Worm (Caenorhabditis elegans) whole organism, young adult: Measurements from ENCODE around the gene T13H5.1.
A peak's percentile ranks its signal among the peaks of the same experiment; 100 is the strongest.

ENCODE experiments used
- B0019.2 ChIP-seq: fragments of 200-800 bp; sonication (Bioruptor generic); conservative IDR thresholded peaks from 2 replicates; pipeline ENCODE4 v1.3.6; 2022; ENCODE audit warnings: missing genetic modification reagents, missing genetic modification characterization, missing compliant biosample characterization
- B0336.3 ChIP-seq: fragments of 200-800 bp; sonication (Bioruptor generic); IDR thresholded peaks from 2 replicates; pipeline ENCODE4 v1.3.6; 2022; ENCODE audit warnings: missing genetic modification characterization, missing compliant biosample characterization
- C17E4.6 ChIP-seq: fragments of 200-800 bp; sonication (Bioruptor generic); IDR thresholded peaks from 2 replicates; pipeline ENCODE4 v1.3.6; 2022; ENCODE audit warnings: missing genetic modification reagents, missing genetic modification characterization, missing compliant biosample characterization
- D2030.7 ChIP-seq: fragments of 200-800 bp; sonication (Bioruptor generic); IDR thresholded peaks from 2 replicates; pipeline ENCODE4 v1.3.6; 2022; ENCODE audit warnings: missing genetic modification reagents, missing genetic modification characterization, missing compliant biosample characterization
- F39B2.1 ChIP-seq: fragments of 200-800 bp; sonication (Bioruptor generic); IDR thresholded peaks from 2 replicates; pipeline ENCODE4 v1.3.6; 2022; ENCODE audit warnings: missing genetic modification reagents, missing genetic modification characterization, missing compliant biosample characterization
- F49E8.2 ChIP-seq: sonication (generic microtip); optimal IDR thresholded peaks from 3 replicates; lab custom pipeline; 2017; ENCODE audit warnings: missing genetic modification characterization, mild to moderate bottlenecking, missing compliant biosample characterization, antibody characterized with exemption, moderate library complexity; ENCODE audit not compliant: insufficient read depth
- F55B11.4 ChIP-seq: sonication (generic microtip); optimal IDR thresholded peaks from 2 replicates; lab custom pipeline; 2016; ENCODE audit warnings: missing compliant biosample characterization, missing genetic modification characterization, borderline replicate concordance; ENCODE audit not compliant: insufficient read depth
- K11D2.4 ChIP-seq: fragments of 200-800 bp; sonication (Bioruptor generic); IDR thresholded peaks from 2 replicates; pipeline ENCODE4 v1.3.6; 2022; ENCODE audit warnings: missing genetic modification reagents, missing genetic modification characterization, missing compliant biosample characterization
- K12H6.12 ChIP-seq: fragments of 200-800 bp; sonication (Bioruptor generic); optimal IDR thresholded peaks from 2 replicates; lab custom pipeline; 2018; ENCODE audit warnings: mild to moderate bottlenecking, missing genetic modification characterization, missing compliant biosample characterization
- Y56A3A.18 ChIP-seq: fragments of 200-800 bp; sonication (Bioruptor generic); IDR thresholded peaks from 2 replicates; pipeline ENCODE4 v1.3.6; 2022; ENCODE audit warnings: missing genetic modification reagents, missing genetic modification characterization, missing compliant biosample characterization
- Y95B8A.8 ChIP-seq: fragments of 200-800 bp; sonication (Bioruptor generic); IDR thresholded peaks from 2 replicates; pipeline ENCODE4 v1.3.6; 2022; ENCODE audit warnings: missing genetic modification reagents, missing genetic modification characterization, missing compliant biosample characterization
- ZK185.1 ChIP-seq: sonication (generic microtip); optimal IDR thresholded peaks from 2 replicates; lab custom pipeline; 2016; ENCODE audit warnings: mild to moderate bottlenecking, missing genetic modification characterization, missing compliant biosample characterization; ENCODE audit not compliant: poor library complexity, severe bottlenecking
- akir-1 ChIP-seq: fragments of 200-800 bp; sonication (Bioruptor generic); optimal IDR thresholded peaks from 2 replicates; lab custom pipeline; 2018; ENCODE audit warnings: mild to moderate bottlenecking, missing genetic modification characterization, moderate library complexity, missing compliant biosample characterization
- aptf-2 ChIP-seq: fragments of 200-800 bp; sonication (Bioruptor generic); conservative IDR thresholded peaks from 2 replicates; pipeline ENCODE4 v1.3.6; 2022; ENCODE audit warnings: missing genetic modification reagents, missing genetic modification characterization, missing compliant biosample characterization
- atf-7 ChIP-seq: sonication (generic microtip); optimal IDR thresholded peaks from 2 replicates; lab custom pipeline; 2017; ENCODE audit warnings: mild to moderate bottlenecking, missing genetic modification characterization, missing compliant biosample characterization
- athp-1 ChIP-seq: sonication (generic microtip); optimal IDR thresholded peaks from 2 replicates; lab custom pipeline; 2017; ENCODE audit warnings: mild to moderate bottlenecking, missing genetic modification characterization, missing compliant biosample characterization
- attf-6 ChIP-seq: fragments of 200-800 bp; sonication (Bioruptor generic); IDR thresholded peaks from 2 replicates; pipeline ENCODE4 v1.3.6; 2022; ENCODE audit warnings: missing genetic modification reagents, missing genetic modification characterization, missing compliant biosample characterization
- bed-1 ChIP-seq: fragments of 200-800 bp; sonication (Bioruptor generic); IDR thresholded peaks from 2 replicates; pipeline ENCODE4 v1.3.6; 2022; ENCODE audit warnings: missing genetic modification reagents, missing genetic modification characterization, missing compliant biosample characterization
- ccch-3 ChIP-seq: fragments of 200-800 bp; sonication (Bioruptor generic); optimal IDR thresholded peaks from 2 replicates; lab custom pipeline; 2018; ENCODE audit warnings: mild to moderate bottlenecking, missing genetic modification characterization, missing compliant biosample characterization
- cebp-1 ChIP-seq, 2 experiments: fragments of 200-800 bp in 1 of 2; sonication (Bioruptor generic) in 1 of 2; sonication (generic microtip) in 1 of 2; IDR thresholded peaks in 1 of 2; optimal IDR thresholded peaks in 1 of 2; 2 replicates each; pipeline versions ENCODE4 v1.3.6 to Lab custom; 2017 to 2022; ENCODE audit warnings: missing compliant biosample characterization in 2 of 2, missing genetic modification characterization in 2 of 2, mild to moderate bottlenecking in 1 of 2, missing genetic modification reagents in 1 of 2, moderate library complexity in 1 of 2
- cebp-2 ChIP-seq: fragments of 200-800 bp; sonication (Bioruptor generic); IDR thresholded peaks from 2 replicates; pipeline ENCODE4 v1.3.6; 2022; ENCODE audit warnings: missing genetic modification characterization, missing compliant biosample characterization
- ceh-58 ChIP-seq: fragments of 200-800 bp; sonication (Bioruptor generic); IDR thresholded peaks from 2 replicates; pipeline ENCODE4 v1.3.6; 2022; ENCODE audit warnings: missing genetic modification characterization, missing compliant biosample characterization
- chd-7 ChIP-seq: sonication (generic microtip); optimal IDR thresholded peaks from 2 replicates; lab custom pipeline; 2016; ENCODE audit warnings: mild to moderate bottlenecking, missing genetic modification characterization, moderate library complexity, missing compliant biosample characterization
- die-1 ChIP-seq: sonication (generic microtip); optimal IDR thresholded peaks from 2 replicates; lab custom pipeline; 2016; ENCODE audit warnings: missing genotype, mild to moderate bottlenecking, missing genetic modification characterization, missing compliant biosample characterization
- egl-44 ChIP-seq: fragments of 200-800 bp; sonication (Bioruptor generic); IDR thresholded peaks from 2 replicates; pipeline ENCODE4 v1.3.6; 2022; ENCODE audit warnings: missing genetic modification reagents, missing genetic modification characterization, missing compliant biosample characterization
- egrh-3 ChIP-seq: fragments of 200-800 bp; sonication (Bioruptor generic); IDR thresholded peaks from 2 replicates; pipeline ENCODE4 v1.3.6; 2022; ENCODE audit warnings: missing genetic modification reagents, missing genetic modification characterization, missing compliant biosample characterization
- ekl-4 ChIP-seq: fragments of 200-800 bp; sonication (Bioruptor generic); IDR thresholded peaks from 2 replicates; pipeline ENCODE4 v1.3.6; 2022; ENCODE audit warnings: missing genetic modification reagents, missing genetic modification characterization, missing compliant biosample characterization
- ets-4 ChIP-seq: fragments of 200-800 bp; sonication (Bioruptor generic); optimal IDR thresholded peaks from 2 replicates; lab custom pipeline; 2018; ENCODE audit warnings: mild to moderate bottlenecking, missing genetic modification characterization, missing compliant biosample characterization
- fkh-3 ChIP-seq: sonication (generic microtip); optimal IDR thresholded peaks from 2 replicates; lab custom pipeline; 2016; ENCODE audit warnings: mild to moderate bottlenecking, missing genetic modification characterization, missing compliant biosample characterization
- hsf-1 ChIP-seq: fragments of 200-800 bp; sonication (Bioruptor generic); IDR thresholded peaks from 2 replicates; pipeline ENCODE4 v1.3.6; 2022; ENCODE audit warnings: missing genetic modification reagents, missing genetic modification characterization, missing compliant biosample characterization
- lag-1 ChIP-seq: fragments of 200-800 bp; sonication (Bioruptor generic); IDR thresholded peaks from 2 replicates; pipeline ENCODE4 v1.3.6; 2022; ENCODE audit warnings: missing genetic modification reagents, missing genetic modification characterization, missing compliant biosample characterization
- let-526 ChIP-seq: fragments of 200-800 bp; sonication (Bioruptor generic); IDR thresholded peaks from 2 replicates; pipeline ENCODE4 v1.3.6; 2022; ENCODE audit warnings: missing genetic modification reagents, missing genetic modification characterization, missing compliant biosample characterization
- lin-40 ChIP-seq: sonication (generic microtip); optimal IDR thresholded peaks from 2 replicates; lab custom pipeline; 2016; ENCODE audit warnings: missing genetic modification characterization, mild to moderate bottlenecking, missing compliant biosample characterization, missing genotype, missing genetic modification reagents
- madf-10 ChIP-seq: sonication (generic microtip); optimal IDR thresholded peaks from 2 replicates; lab custom pipeline; 2016; ENCODE audit warnings: mild to moderate bottlenecking, missing genetic modification characterization, missing compliant biosample characterization
- mcd-1 ChIP-seq: fragments of 200-800 bp; sonication (Bioruptor generic); IDR thresholded peaks from 2 replicates; pipeline ENCODE4 v1.3.6; 2022; ENCODE audit warnings: missing genetic modification reagents, missing genetic modification characterization, missing compliant biosample characterization
- mxl-1 ChIP-seq: sonication (generic microtip); optimal IDR thresholded peaks from 2 replicates; lab custom pipeline; 2016; ENCODE audit warnings: missing genetic modification characterization, missing compliant biosample characterization
- nhr-179 ChIP-seq: sonication (generic microtip); optimal IDR thresholded peaks from 2 replicates; lab custom pipeline; 2016; ENCODE audit warnings: mild to moderate bottlenecking, missing genetic modification characterization, missing compliant biosample characterization
- pbrm-1 ChIP-seq: fragments of 200-800 bp; sonication (Bioruptor generic); IDR thresholded peaks from 2 replicates; pipeline ENCODE4 v1.3.6; 2022; ENCODE audit warnings: missing genetic modification reagents, missing genetic modification characterization, missing compliant biosample characterization
- pha-4 ChIP-seq: fragments of 150-350 bp; sonication (generic microtip); optimal IDR thresholded peaks from 2 replicates; lab custom pipeline; 2014; ENCODE audit warnings: missing biosample characterization, missing genetic modification reagents, missing genetic modification characterization
- rcor-1 ChIP-seq: fragments of 200-800 bp; sonication (Bioruptor generic); IDR thresholded peaks from 2 replicates; pipeline ENCODE4 v1.3.6; 2022; ENCODE audit warnings: missing genetic modification reagents, missing genetic modification characterization, missing compliant biosample characterization
- rpc-1 ChIP-seq, 2 experiments: fragments of 150-350 bp in 1 of 2; sonication (generic microtip) in 1 of 2; optimal IDR thresholded peaks; 2 replicates each; lab custom pipeline; 2014 to 2018; ENCODE audit warnings: missing biosample characterization in 1 of 2, missing genetic modification characterization in 1 of 2, missing genetic modification reagents in 1 of 2, missing genotype in 1 of 2
- sptf-2 ChIP-seq: fragments of 200-800 bp; sonication (Bioruptor generic); optimal IDR thresholded peaks from 2 replicates; lab custom pipeline; 2018; ENCODE audit warnings: mild to moderate bottlenecking, missing genetic modification characterization, missing compliant biosample characterization
- tbx-9 ChIP-seq: sonication (generic microtip); optimal IDR thresholded peaks from 2 replicates; lab custom pipeline; 2016; ENCODE audit warnings: borderline replicate concordance, missing genetic modification characterization, inconsistent platforms, missing compliant biosample characterization
- unc-130 ChIP-seq: sonication (generic microtip); optimal IDR thresholded peaks from 2 replicates; lab custom pipeline; 2016; ENCODE audit warnings: missing genetic modification reagents, missing genetic modification characterization, missing compliant biosample characterization
- unc-62 ChIP-seq: fragments of 150-350 bp; optimal IDR thresholded peaks from 2 replicates; lab custom pipeline; 2014; ENCODE audit warnings: missing biosample characterization, missing genetic modification reagents, missing genetic modification characterization
- zfh-2 ChIP-seq: fragments of 200-800 bp; sonication (Bioruptor generic); conservative IDR thresholded peaks from 2 replicates; pipeline ENCODE4 v1.3.6; 2022; ENCODE audit warnings: missing genetic modification reagents, missing genetic modification characterization, missing compliant biosample characterization
- ztf-18 ChIP-seq: sonication (generic microtip); optimal IDR thresholded peaks from 2 replicates; lab custom pipeline; 2016; ENCODE audit warnings: missing genotype, mild to moderate bottlenecking, missing genetic modification characterization, missing compliant biosample characterization
- ztf-28 ChIP-seq: fragments of 200-800 bp; sonication (Bioruptor generic); IDR thresholded peaks from 2 replicates; pipeline ENCODE4 v1.3.6; 2022; ENCODE audit warnings: missing genetic modification reagents, missing genetic modification characterization, missing compliant biosample characterization

The T13H5.1 gene

ce11 chrII:8546975-8547374 is 38.1 kb upstream of the T13H5.1 start (continued):
- TF ChIP-seq cebp-1 (GFP tag; IDR thresholded peaks at IDR 0.05; lab: Robert Waterston, UW) (peak; percentile 58; the same call in 1 of the 2 replicates), cebp-1 (tag; optimal IDR thresholded peaks at IDR 0.05; lab: Kevin White, UChicago) (no peak), egrh-3 (GFP tag; lab: Robert Waterston, UW) (peak; percentile 55; the same call in 1 of the 2 replicates), bed-1 (GFP tag; lab: Robert Waterston, UW) (no peak), mxl-1 (peak; percentile 97), tbx-9 (peak; percentile 21), unc-130 (no peak), rpc-1 (optimal IDR thresholded peaks at IDR 0.05; lab: Kevin White, UChicago) (peak; percentile 87), rpc-1 (tag; optimal IDR thresholded peaks at IDR 0.05; lab: Kevin White, UChicago) (peak; percentile 91), K11D2.4 (GFP tag; lab: Robert Waterston, UW) (no peak; the same call in 1 of the 2 replicates), ZK185.1 (peak; percentile 88), ets-4 (peak; percentile 93), lag-1 (GFP tag; lab: Robert Waterston, UW) (peak; percentile 85; the same call in 1 of the 2 replicates), chd-7 (tag; lab: Kevin White, UChicago) (no peak), Y56A3A.18 (GFP tag; lab: Robert Waterston, UW) (peak; percentile 91), ceh-58 (peak; percentile 94; the same call in 1 of the 2 replicates), rcor-1 (GFP tag; lab: Robert Waterston, UW) (0 out of 2 replicates have a peak, but pooled peaks have one; percentile 41), F39B2.1 (GFP tag; lab: Robert Waterston, UW) (no peak), F55B11.4 (tag; lab: Kevin White, UChicago) (no peak), pbrm-1 (GFP tag; lab: Robert Waterston, UW) (no peak; the same call in 1 of the 2 replicates), ztf-18 (peak; percentile 80), C17E4.6 (GFP tag; lab: Robert Waterston, UW) (no peak), madf-10 (tag; lab: Kevin White, UChicago) (peak; percentile 60), Y95B8A.8 (GFP tag; lab: Robert Waterston, UW) (no peak), B0336.3 (GFP tag; lab: Robert Waterston, UW) (no peak), die-1 (tag; lab: Kevin White, UChicago) (peak; percentile 96), B0019.2 (GFP tag; lab: Robert Waterston, UW) (no peak), cebp-2 (GFP tag; lab: Robert Waterston, UW) (peak; percentile 98), let-526 (no peak), attf-6 (GFP tag; lab: Robert Waterston, UW) (no peak), athp-1 (tag; lab: Kevin White, UChicago) (no peak), ccch-3 (GFP tag; lab: Kevin White, UChicago) (no peak), mcd-1 (peak; percentile 72; the same call in 1 of the 2 replicates), ztf-28 (GFP tag; lab: Robert Waterston, UW) (no peak), lin-40 (tag; lab: Kevin White, UChicago) (no peak), hsf-1 (GFP tag; lab: Robert Waterston, UW) (peak; percentile 67; the same call in 1 of the 2 replicates), D2030.7 (GFP tag; lab: Robert Waterston, UW) (peak; percentile 42; the same call in 1 of the 2 replicates), nhr-179 (tag; lab: Kevin White, UChicago) (peak; percentile 77), ekl-4 (peak; percentile 83), unc-62 (GFP tag; lab: Kevin White, UChicago) (no peak), zfh-2 (GFP tag; lab: Robert Waterston, UW) (no peak), sptf-2 (GFP tag; lab: Kevin White, UChicago) (peak; percentile 97), aptf-2 (no peak), akir-1 (no peak), pha-4 (no peak), atf-7 (tag; lab: Kevin White, UChicago) (peak; percentile 84), K12H6.12 (tag; lab: Kevin White, UChicago) (peak; percentile 6), egl-44 (GFP tag; lab: Robert Waterston, UW) (peak; percentile 84), fkh-3 (tag; lab: Kevin White, UChicago) (peak; percentile 94), F49E8.2 (tag; lab: Kevin White, UChicago) (no peak)
